Fruit fly (Drosophila melanogaster) whole organism, prepupa: ENCODE data around the gene RpL24-like.

ENCODE experiments used
- Blimp-1 ChIP-seq: fragments of 200-800 bp; sonication (Bioruptor generic); optimal IDR thresholded peaks from 3 replicates; lab custom pipeline; 2017; ENCODE audit warnings: missing biosample characterization, missing genetic modification characterization, mild to moderate bottlenecking, moderate library complexity, missing genetic modification reagents
- CG10631 ChIP-seq: fragments of 200-800 bp; sonication (Bioruptor generic); optimal IDR thresholded peaks from 2 replicates; lab custom pipeline; 2016; ENCODE audit warnings: missing biosample characterization, missing genetic modification characterization
- CG11294 ChIP-seq: fragments of 200-800 bp; sonication (Bioruptor generic); IDR thresholded peaks from 2 replicates; pipeline ENCODE4 v1.3.6; 2022; ENCODE audit warnings: missing biosample characterization, missing genetic modification characterization
- CG11762 ChIP-seq: fragments of 200-800 bp; sonication (Bioruptor generic); optimal IDR thresholded peaks from 3 replicates; lab custom pipeline; 2016; ENCODE audit warnings: missing biosample characterization, missing genetic modification characterization; ENCODE audit not compliant: insufficient read depth
- CG11902 ChIP-seq: fragments of 200-800 bp; sonication (Bioruptor generic); optimal IDR thresholded peaks from 3 replicates; lab custom pipeline; 2016; ENCODE audit warnings: missing biosample characterization, missing genetic modification characterization
- CG15336 ChIP-seq: fragments of 200-800 bp; sonication (Bioruptor generic); IDR thresholded peaks from 2 replicates; pipeline ENCODE4 v1.3.6; 2022; ENCODE audit warnings: missing biosample characterization, missing genetic modification characterization
- CG16779 ChIP-seq: fragments of 200-800 bp; sonication (Bioruptor generic); optimal IDR thresholded peaks from 3 replicates; lab custom pipeline; 2017; ENCODE audit warnings: missing biosample characterization, mild to moderate bottlenecking, missing genetic modification characterization
- CG3032 ChIP-seq: fragments of 200-800 bp; optimal IDR thresholded peaks from 2 replicates; lab custom pipeline; 2019; ENCODE audit warnings: missing biosample characterization, mild to moderate bottlenecking, missing genetic modification characterization, moderate library complexity
- CG31627 ChIP-seq: fragments of 200-800 bp; sonication (Bioruptor generic); optimal IDR thresholded peaks from 3 replicates; lab custom pipeline; 2016; ENCODE audit warnings: missing biosample characterization, missing genetic modification characterization
- CG34406 ChIP-seq: fragments of 200-800 bp; sonication (Bioruptor generic); optimal IDR thresholded peaks from 3 replicates; lab custom pipeline; 2016; ENCODE audit warnings: missing biosample characterization, missing genetic modification characterization
- CG3919 ChIP-seq: fragments of 200-800 bp; sonication (Bioruptor generic); optimal IDR thresholded peaks from 3 replicates; lab custom pipeline; 2016; ENCODE audit warnings: missing biosample characterization, missing genetic modification characterization
- CG4318 ChIP-seq: fragments of 200-800 bp; sonication (Bioruptor generic); optimal IDR thresholded peaks from 3 replicates; lab custom pipeline; 2017; ENCODE audit warnings: missing biosample characterization, mild to moderate bottlenecking, missing genetic modification characterization
- CG6276 ChIP-seq: fragments of 200-800 bp; sonication (Bioruptor generic); optimal IDR thresholded peaks from 2 replicates; lab custom pipeline; 2017; ENCODE audit warnings: missing biosample characterization, mild to moderate bottlenecking, missing genetic modification characterization
- CG6792 ChIP-seq: fragments of 200-800 bp; sonication (Bioruptor generic); optimal IDR thresholded peaks from 3 replicates; lab custom pipeline; 2016; ENCODE audit warnings: missing biosample characterization, missing genetic modification characterization
- CG6808 ChIP-seq: fragments of 200-800 bp; sonication (Bioruptor generic); optimal IDR thresholded peaks from 3 replicates; lab custom pipeline; 2017; ENCODE audit warnings: missing biosample characterization, missing genetic modification characterization, mild to moderate bottlenecking, moderate library complexity, missing genetic modification reagents
- CG6854 ChIP-seq: fragments of 200-800 bp; sonication (Bioruptor generic); optimal IDR thresholded peaks from 2 replicates; lab custom pipeline; 2017; ENCODE audit warnings: missing biosample characterization, mild to moderate bottlenecking, missing genetic modification characterization
- CG8119 ChIP-seq: fragments of 200-800 bp; sonication (Bioruptor generic); IDR thresholded peaks from 3 replicates; pipeline ENCODE4 v1.3.6; 2022; ENCODE audit warnings: missing biosample characterization, missing genetic modification characterization
- CG8319 ChIP-seq: fragments of 200-800 bp; sonication (Bioruptor generic); optimal IDR thresholded peaks from 3 replicates; lab custom pipeline; 2016; ENCODE audit warnings: missing biosample characterization, missing genetic modification characterization
- CG8632 ChIP-seq: fragments of 200-800 bp; sonication (Bioruptor generic); optimal IDR thresholded peaks from 3 replicates; lab custom pipeline; 2016; ENCODE audit warnings: missing biosample characterization, missing genetic modification characterization
- CG9139 ChIP-seq: fragments of 200-800 bp; sonication (Bioruptor generic); optimal IDR thresholded peaks from 3 replicates; lab custom pipeline; 2017; ENCODE audit warnings: missing biosample characterization, mild to moderate bottlenecking, missing genetic modification characterization
- Eip75B ChIP-seq: fragments of 200-800 bp; sonication (Bioruptor generic); optimal IDR thresholded peaks from 3 replicates; lab custom pipeline; 2016; ENCODE audit warnings: missing biosample characterization, missing genetic modification characterization
- Eip78C ChIP-seq: fragments of 200-800 bp; sonication (Bioruptor generic); peaks from one replicate; lab custom pipeline; 2016; ENCODE audit warnings: missing biosample characterization, missing genetic modification characterization
- Eip93F ChIP-seq: fragments of 200-800 bp; sonication (Bioruptor generic); optimal IDR thresholded peaks from 2 replicates; lab custom pipeline; 2016; ENCODE audit warnings: missing biosample characterization, mild to moderate bottlenecking, missing genetic modification characterization
- Ets21C ChIP-seq: fragments of 200-800 bp; sonication (Bioruptor generic); optimal IDR thresholded peaks from 3 replicates; lab custom pipeline; 2016; ENCODE audit warnings: missing biosample characterization, missing genetic modification characterization
- Ets96B ChIP-seq: fragments of 200-800 bp; optimal IDR thresholded peaks from 2 replicates; lab custom pipeline; 2019; ENCODE audit warnings: missing biosample characterization, mild to moderate bottlenecking, missing genetic modification characterization, moderate library complexity
- Gug ChIP-seq: fragments of 200-800 bp; sonication (Bioruptor generic); IDR thresholded peaks from 2 replicates; pipeline ENCODE4 v1.3.6; 2022; ENCODE audit warnings: missing biosample characterization, missing genetic modification characterization
- Hr39 ChIP-seq: fragments of 200-800 bp; sonication (Bioruptor generic); optimal IDR thresholded peaks from 2 replicates; lab custom pipeline; 2016; ENCODE audit warnings: missing biosample characterization, missing genetic modification characterization
- Hr4 ChIP-seq: fragments of 200-800 bp; sonication (Bioruptor generic); optimal IDR thresholded peaks from 3 replicates; lab custom pipeline; 2016; ENCODE audit warnings: missing biosample characterization, missing genetic modification characterization
- Lpt ChIP-seq: fragments of 200-800 bp; sonication (Bioruptor generic); optimal IDR thresholded peaks from 3 replicates; lab custom pipeline; 2016; ENCODE audit warnings: missing biosample characterization, missing genetic modification characterization
- Met ChIP-seq: fragments of 200-800 bp; sonication (Bioruptor generic); optimal IDR thresholded peaks from 3 replicates; lab custom pipeline; 2016; ENCODE audit warnings: missing biosample characterization, missing genetic modification characterization
- OdsH ChIP-seq: fragments of 200-800 bp; sonication (Bioruptor generic); optimal IDR thresholded peaks from 3 replicates; lab custom pipeline; 2016; ENCODE audit warnings: missing biosample characterization, missing genetic modification characterization
- Smox ChIP-seq: fragments of 200-800 bp; sonication (Bioruptor generic); optimal IDR thresholded peaks from 3 replicates; lab custom pipeline; 2016; ENCODE audit warnings: missing biosample characterization, missing genetic modification characterization
- Sox102F ChIP-seq: fragments of 200-800 bp; sonication (Bioruptor generic); optimal IDR thresholded peaks from 2 replicates; lab custom pipeline; 2016; ENCODE audit warnings: missing biosample characterization, mild to moderate bottlenecking, missing genetic modification characterization
- Sox14 ChIP-seq: fragments of 200-800 bp; sonication (Bioruptor generic); optimal IDR thresholded peaks from 3 replicates; lab custom pipeline; 2016; ENCODE audit warnings: missing biosample characterization, missing genetic modification characterization
- Sox15 ChIP-seq: fragments of 200-800 bp; sonication (Bioruptor generic); optimal IDR thresholded peaks from 3 replicates; lab custom pipeline; 2016; ENCODE audit warnings: missing biosample characterization, missing genetic modification characterization
- achi ChIP-seq: fragments of 200-800 bp; sonication (Bioruptor generic); optimal IDR thresholded peaks from 3 replicates; lab custom pipeline; 2016; ENCODE audit warnings: missing biosample characterization, missing genetic modification characterization
- acj6 ChIP-seq: fragments of 200-800 bp; sonication (Bioruptor generic); optimal IDR thresholded peaks from 3 replicates; lab custom pipeline; 2016; ENCODE audit warnings: missing biosample characterization, missing genetic modification characterization
- cyc ChIP-seq: fragments of 200-800 bp; sonication (Bioruptor generic); optimal IDR thresholded peaks from 3 replicates; lab custom pipeline; 2016; ENCODE audit warnings: missing biosample characterization, missing genetic modification characterization
- dac ChIP-seq: fragments of 200-800 bp; sonication (Bioruptor generic); optimal IDR thresholded peaks from 2 replicates; lab custom pipeline; 2017; ENCODE audit warnings: missing biosample characterization, mild to moderate bottlenecking, missing genetic modification characterization
- eg ChIP-seq: fragments of 200-800 bp; sonication (Bioruptor generic); IDR thresholded peaks from 3 replicates; pipeline ENCODE4 v1.3.6; 2022; ENCODE audit warnings: missing biosample characterization, missing genetic modification characterization
- esn ChIP-seq: fragments of 200-800 bp; sonication (Bioruptor generic); optimal IDR thresholded peaks from 2 replicates; lab custom pipeline; 2016; ENCODE audit warnings: missing biosample characterization, mild to moderate bottlenecking, missing genetic modification characterization, moderate library complexity
- fd85E ChIP-seq: fragments of 200-800 bp; sonication (Bioruptor generic); optimal IDR thresholded peaks from 3 replicates; lab custom pipeline; 2016; ENCODE audit warnings: missing biosample characterization, missing genetic modification characterization
- fkh ChIP-seq: fragments of 200-800 bp; sonication (Bioruptor generic); optimal IDR thresholded peaks from 3 replicates; lab custom pipeline; 2017; ENCODE audit warnings: missing biosample characterization, mild to moderate bottlenecking, missing genetic modification characterization, moderate library complexity
- lz ChIP-seq: fragments of 200-800 bp; sonication (Bioruptor generic); optimal IDR thresholded peaks from 3 replicates; lab custom pipeline; 2016; ENCODE audit warnings: missing biosample characterization, missing genetic modification characterization
- net ChIP-seq: fragments of 200-800 bp; sonication (Bioruptor generic); optimal IDR thresholded peaks from 3 replicates; lab custom pipeline; 2016; ENCODE audit warnings: missing biosample characterization, missing genetic modification characterization
- pdm3 ChIP-seq: fragments of 200-800 bp; sonication (Bioruptor generic); optimal IDR thresholded peaks from 3 replicates; lab custom pipeline; 2016; ENCODE audit warnings: missing biosample characterization, missing genetic modification characterization
- salr ChIP-seq, 2 experiments: fragments of 200-800 bp; sonication (Bioruptor generic); optimal IDR thresholded peaks; 3 replicates each; lab custom pipeline; 2016 to 2018; ENCODE audit warnings: missing biosample characterization in 2 of 2, missing genetic modification characterization in 2 of 2, mild to moderate bottlenecking in 1 of 2
- spab ChIP-seq: fragments of 200-800 bp; sonication (Bioruptor generic); optimal IDR thresholded peaks from 2 replicates; lab custom pipeline; 2017; ENCODE audit warnings: missing biosample characterization, mild to moderate bottlenecking, missing genetic modification characterization, missing genetic modification reagents
- ss ChIP-seq, 2 experiments: fragments of 200-800 bp; sonication (Bioruptor generic); optimal IDR thresholded peaks; 2 replicates in 1 of 2; 3 replicates in 1 of 2; lab custom pipeline; 2017 to 2018; ENCODE audit warnings: mild to moderate bottlenecking in 2 of 2, missing biosample characterization in 2 of 2, missing genetic modification characterization in 2 of 2, moderate library complexity in 1 of 2
- svp ChIP-seq: fragments of 200-800 bp; sonication (Bioruptor generic); peaks from one replicate; lab custom pipeline; 2016; ENCODE audit warnings: missing biosample characterization, missing genetic modification characterization
- topi ChIP-seq: fragments of 200-800 bp; sonication (Bioruptor generic); optimal IDR thresholded peaks from 3 replicates; lab custom pipeline; 2016; ENCODE audit warnings: missing biosample characterization, missing genetic modification characterization
- vri ChIP-seq: fragments of 200-800 bp; sonication (Bioruptor generic); optimal IDR thresholded peaks from 3 replicates; lab custom pipeline; 2016; ENCODE audit warnings: missing biosample characterization, mild to moderate bottlenecking, missing genetic modification characterization

Gene RpL24-like

dm6 chr3R:11460502-11461358 is 29.3 kb upstream of the RpL24-like start, which contains the start of gene PGRP-LB:
PGRP-LB (minus strand) TSS chr3R:11460552.
- TF ChIP-seq fkh = peak; percentile 66
- peak; percentile 24 for TF ChIP-seq CG31627 (GFP tag; lab: Kevin White, UChicago)
- TF ChIP-seq lz (GFP tag; lab: Kevin White, UChicago) = peak; percentile 25
- no peak for TF ChIP-seq Blimp-1 (GFP tag; lab: Kevin White, UChicago)
- no peak for TF ChIP-seq CG11294
- TF ChIP-seq Eip75B (GFP tag; lab: Kevin White, UChicago) = no peak
- TF ChIP-seq Eip78C (GFP tag; lab: Kevin White, UChicago) = peak; percentile 51
- peak; percentile 29 for TF ChIP-seq Smox (GFP tag; lab: Kevin White, UChicago)
- peak; percentile 6 for TF ChIP-seq Met (GFP tag; lab: Kevin White, UChicago)
- no peak for TF ChIP-seq achi (GFP tag; lab: Kevin White, UChicago)
- TF ChIP-seq CG15336 = no peak
- no peak for TF ChIP-seq OdsH
- TF ChIP-seq CG8319 (GFP tag; lab: Kevin White, UChicago) = no peak
- TF ChIP-seq CG34406 (GFP tag; lab: Kevin White, UChicago) = no peak
- TF ChIP-seq Eip93F (GFP tag; lab: Kevin White, UChicago) = no peak
- peak; percentile 11 for TF ChIP-seq Hr4 (GFP tag; lab: Kevin White, UChicago)
- TF ChIP-seq Lpt (GFP tag; lab: Kevin White, UChicago) = no peak
- TF ChIP-seq dac (GFP tag; lab: Kevin White, UChicago) = no peak
- TF ChIP-seq CG8119 (GFP tag; lab: Robert Waterston, UW) = no peak
- no peak for TF ChIP-seq fd85E (GFP tag; lab: Kevin White, UChicago)
- peak; percentile 29 for TF ChIP-seq Hr39 (GFP tag; lab: Kevin White, UChicago)
- no peak for TF ChIP-seq CG8632 (GFP tag; lab: Kevin White, UChicago)
- TF ChIP-seq Sox102F (GFP tag; lab: Kevin White, UChicago) = no peak
- TF ChIP-seq CG4318 = no peak
- no peak for TF ChIP-seq ss (GFP tag; optimal IDR thresholded peaks at IDR 0.05; lab: Kevin White, UChicago)
- TF ChIP-seq acj6 (GFP tag; lab: Kevin White, UChicago) = no peak
- TF ChIP-seq eg (GFP tag; lab: Robert Waterston, UW) = no peak
- no peak for TF ChIP-seq Ets96B (tag; lab: Kevin White, UChicago)
- no peak for TF ChIP-seq CG10631 (GFP tag; lab: Kevin White, UChicago)
- TF ChIP-seq CG11762 (GFP tag; lab: Kevin White, UChicago) = no peak
- no peak for TF ChIP-seq CG6854 (GFP tag; lab: Kevin White, UChicago)
- TF ChIP-seq CG3919 (GFP tag; lab: Kevin White, UChicago) = no peak
- peak; percentile 9 for TF ChIP-seq esn
- no peak for TF ChIP-seq topi
- no peak for TF ChIP-seq net (GFP tag; lab: Kevin White, UChicago)
- TF ChIP-seq Sox15 (GFP tag; lab: Kevin White, UChicago) = no peak
- TF ChIP-seq salr (GFP tag; optimal IDR thresholded peaks at IDR 0.05; lab: Kevin White, UChicago) = no peak
- TF ChIP-seq CG9139 (GFP tag; lab: Kevin White, UChicago) = no peak
- no peak for TF ChIP-seq CG6792 (GFP tag; lab: Kevin White, UChicago)
- TF ChIP-seq CG16779 (tag; lab: Kevin White, UChicago) = no peak
- TF ChIP-seq CG3032 = no peak
- no peak for TF ChIP-seq CG6808 (GFP tag; lab: Kevin White, UChicago)
- no peak for TF ChIP-seq cyc (GFP tag; lab: Kevin White, UChicago)
- TF ChIP-seq Gug (GFP tag; lab: Robert Waterston, UW) = no peak
- no peak for TF ChIP-seq Ets21C (GFP tag; lab: Kevin White, UChicago)
- peak; percentile 7 for TF ChIP-seq pdm3
- no peak for TF ChIP-seq vri (GFP tag; lab: Kevin White, UChicago)
- TF ChIP-seq Sox14 (GFP tag; lab: Kevin White, UChicago) = peak; percentile 12
- TF ChIP-seq spab (GFP tag; lab: Kevin White, UChicago) = no peak
- no peak for TF ChIP-seq CG11902
- TF ChIP-seq svp (GFP tag; lab: Kevin White, UChicago) = peak; percentile 75
- TF ChIP-seq CG6276 (GFP tag; lab: Kevin White, UChicago) = no peak
